Fruit fly (Drosophila melanogaster) S2 (cell line): ENCODE measurements around the gene CG3634.

Experiments used
- CG8478 ChIP-seq: fragments of >200 bp; optimal IDR thresholded peaks from 2 replicates; lab custom pipeline; 2018
- CTCF ChIP-seq, 2 experiments: fragments of >200 bp; optimal IDR thresholded peaks; 2 replicates each; lab custom pipeline; 2018

dm6 chr3L:20837040-20837830, 28.2 kb upstream of the CG3634 start, which contains the start of gene CG13255:
- TF ChIP-seq CTCF (optimal IDR thresholded peaks at IDR 0.05; lab: Kevin White, UChicago) (no peak), CG8478 (lab: Kevin White, UChicago) (no peak)
